Fruit fly (Drosophila melanogaster): ENCODE data around the gene CG15385.

- TF ChIP-seq CG12942 (GFP tag; optimal IDR thresholded peaks at IDR 0.05) (no peak), psq (GFP tag; optimal IDR thresholded peaks at IDR 0.05) (peak; percentile 71), CG7271 (tag; optimal IDR thresholded peaks at IDR 0.05) (peak; percentile 24), B-H2 (GFP tag; optimal IDR thresholded peaks at IDR 0.05) (peak; percentile 36), CG32767 (GFP tag; IDR thresholded peaks at IDR 0.05) (0 out of 2 replicates have a peak, but pooled peaks have one; percentile 34), NK7.1 (GFP tag; optimal IDR thresholded peaks at IDR 0.05) (no peak), CG8359 (GFP tag; optimal IDR thresholded peaks at IDR 0.05; ENCODE audit: borderline replicate concordance) (no peak), Dref (GFP tag; IDR thresholded peaks at IDR 0.05) (no peak), tup (GFP tag; optimal IDR thresholded peaks at IDR 0.05) (no peak), Dip3 (GFP tag; optimal IDR thresholded peaks at IDR 0.05) (no peak), dan (GFP tag; IDR thresholded peaks at IDR 0.05) (no peak), en (GFP tag; optimal IDR thresholded peaks at IDR 0.05) (no peak)
Observed at dm6 chr2L:2177969-2178809, 34.2 kb downstream of the CG15385 start, which contains the start of gene aop.
